Worm (Caenorhabditis elegans): ENCODE results near the gene cat-4.

cat-4 gene

DNA sequence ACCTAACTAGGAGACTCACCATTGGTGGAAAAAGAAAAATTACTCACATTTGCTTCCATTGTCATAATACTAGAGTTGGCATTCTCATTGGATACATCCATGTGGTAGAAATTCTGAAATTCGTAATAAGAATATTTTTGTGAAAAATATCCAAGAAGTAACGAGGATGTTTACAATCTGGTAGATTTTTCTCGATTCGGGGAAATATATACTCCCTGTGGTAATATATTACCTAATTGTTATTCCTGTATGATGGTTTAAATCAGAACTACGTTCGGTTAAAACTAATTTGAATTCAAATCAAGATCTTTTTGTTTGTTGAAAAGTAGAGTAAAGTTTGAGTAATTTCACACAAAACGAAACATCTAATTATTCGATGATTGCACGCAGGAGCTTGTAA, 15.7 kb upstream of the cat-4 start, which contains the start of gene srd-34:
srd-34 (minus strand) TSS at position 101 of the 400 bp plus-strand sequence.
- TF ChIP-seq C17E4.6 (GFP tag; IDR thresholded peaks at IDR 0.05) (no peak), mcd-1 (GFP tag; IDR thresholded peaks at IDR 0.05) (no peak), B0019.2 (GFP tag; conservative IDR thresholded peaks at IDR 0.05) (no peak), tbp1 (GFP tag; optimal IDR thresholded peaks at IDR 0.05) (no peak), F55B11.4 (tag; optimal IDR thresholded peaks at IDR 0.05; ENCODE audit: borderline replicate concordance, insufficient read depth) (no peak), mel-28 (tag; optimal IDR thresholded peaks at IDR 0.05; ENCODE audit: borderline replicate concordance) (no peak), lin-40 (tag; optimal IDR thresholded peaks at IDR 0.05) (no peak), F10E7.11 (tag; optimal IDR thresholded peaks at IDR 0.05) (no peak), snpc-1.3 (tag; optimal IDR thresholded peaks at IDR 0.05; ENCODE audit: insufficient read depth) (no peak), dpl-1 (GFP tag; optimal IDR thresholded peaks at IDR 0.05) (no peak), attf-5 (GFP tag; optimal IDR thresholded peaks at IDR 0.05) (no peak), hsf-1 (GFP tag; IDR thresholded peaks at IDR 0.05) (no peak), nhr-179 (tag; optimal IDR thresholded peaks at IDR 0.05) (no peak), C06A6.2 (GFP tag; conservative IDR thresholded peaks at IDR 0.05) (no peak), rec-8 (tag; optimal IDR thresholded peaks at IDR 0.05) (no peak), nhr-27 (tag; optimal IDR thresholded peaks at IDR 0.05) (no peak)

DNA sequence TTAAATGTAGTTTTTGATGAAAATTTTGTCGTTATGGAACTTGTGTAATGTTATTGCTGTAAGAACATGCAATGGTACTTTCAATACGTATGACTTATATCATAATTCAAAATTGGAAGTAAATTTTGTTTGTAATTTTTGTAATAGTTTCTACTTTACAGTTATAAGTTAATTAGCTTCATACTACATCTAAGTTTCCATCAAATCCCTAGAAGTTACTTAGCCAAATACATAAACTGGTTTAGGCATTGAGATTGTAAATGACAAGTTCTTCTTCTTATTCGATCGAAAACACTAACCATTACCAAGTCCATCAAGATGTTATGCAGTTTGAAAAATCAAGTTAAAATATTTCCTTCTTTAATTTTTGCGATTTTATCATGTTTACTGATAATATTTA, 15.0 kb upstream of the cat-4 start, which contains the start of gene F32G8.2:
F32G8.2 (plus strand) TSS at position 301 of the 400 bp plus-strand sequence.
- TF ChIP-seq F10E7.11 (tag; optimal IDR thresholded peaks at IDR 0.05), result no peak
- TF ChIP-seq snpc-1.1 (tag; optimal IDR thresholded peaks at IDR 0.05; ENCODE audit: insufficient read depth), result no peak
- no peak for TF ChIP-seq snpc-4 (GFP tag; optimal IDR thresholded peaks at IDR 0.05)
- no peak for TF ChIP-seq snpc-4 (tag; optimal IDR thresholded peaks at IDR 0.05)
- no peak for TF ChIP-seq tlf-1 (GFP tag; optimal IDR thresholded peaks at IDR 0.05)
- TF ChIP-seq K12H6.12 (tag; optimal IDR thresholded peaks at IDR 0.05), result no peak
- TF ChIP-seq zim-3 (tag; optimal IDR thresholded peaks at IDR 0.05), result no peak
- no peak for TF ChIP-seq F55B11.4 (tag; optimal IDR thresholded peaks at IDR 0.05; ENCODE audit: borderline replicate concordance, insufficient read depth)
- TF ChIP-seq B0261.1 (tag; optimal IDR thresholded peaks at IDR 0.05), result no peak
- TF ChIP-seq ztf-3 (GFP tag; optimal IDR thresholded peaks at IDR 0.05), result no peak
- TF ChIP-seq ztf-18 (tag; optimal IDR thresholded peaks at IDR 0.05), result no peak
- TF ChIP-seq gei-17 (GFP tag; optimal IDR thresholded peaks at IDR 0.05), result no peak
- TF ChIP-seq xnd-1 (tag; optimal IDR thresholded peaks at IDR 0.05), result no peak
- TF ChIP-seq mxl-1 (tag; optimal IDR thresholded peaks at IDR 0.05), result no peak
- no peak for TF ChIP-seq F49E8.2 (tag; optimal IDR thresholded peaks at IDR 0.05; ENCODE audit: insufficient read depth)
- no peak for TF ChIP-seq nhr-179 (tag; optimal IDR thresholded peaks at IDR 0.05)
- no peak for TF ChIP-seq hmg-1.2 (GFP tag; IDR thresholded peaks at IDR 0.05)
- TF ChIP-seq nfyb-1 (GFP tag; IDR thresholded peaks at IDR 0.05), result no peak
- no peak for TF ChIP-seq ztf-26 (tag; optimal IDR thresholded peaks at IDR 0.05)

DNA sequence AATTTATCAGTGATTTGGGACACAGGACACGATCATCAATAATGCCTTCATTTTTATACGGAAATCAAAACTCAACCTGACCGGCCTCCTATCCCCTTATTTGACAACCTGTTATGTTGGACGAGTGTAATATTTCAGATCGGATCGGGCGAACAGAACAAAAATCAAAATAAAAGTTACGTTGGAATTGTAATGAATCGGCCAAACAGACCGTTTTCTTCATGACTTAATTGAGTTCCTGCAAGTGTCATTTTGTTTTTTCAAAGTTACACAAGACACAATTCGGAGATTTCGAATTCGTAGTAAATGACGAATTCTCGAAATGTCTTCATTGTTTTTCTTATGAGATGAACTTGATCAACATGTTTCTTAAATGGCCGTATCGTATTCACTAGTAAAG, 9.4 kb upstream of the cat-4 start, which contains the start of gene F32G8.3:
F32G8.3 (minus strand) TSS at position 101 of the 400 bp plus-strand sequence.
- TF ChIP-seq nhr-80 (tag; optimal IDR thresholded peaks at IDR 0.05), result no peak
- no peak for TF ChIP-seq mcd-1 (GFP tag; IDR thresholded peaks at IDR 0.05)
- TF ChIP-seq B0261.1 (tag; optimal IDR thresholded peaks at IDR 0.05), result no peak

DNA sequence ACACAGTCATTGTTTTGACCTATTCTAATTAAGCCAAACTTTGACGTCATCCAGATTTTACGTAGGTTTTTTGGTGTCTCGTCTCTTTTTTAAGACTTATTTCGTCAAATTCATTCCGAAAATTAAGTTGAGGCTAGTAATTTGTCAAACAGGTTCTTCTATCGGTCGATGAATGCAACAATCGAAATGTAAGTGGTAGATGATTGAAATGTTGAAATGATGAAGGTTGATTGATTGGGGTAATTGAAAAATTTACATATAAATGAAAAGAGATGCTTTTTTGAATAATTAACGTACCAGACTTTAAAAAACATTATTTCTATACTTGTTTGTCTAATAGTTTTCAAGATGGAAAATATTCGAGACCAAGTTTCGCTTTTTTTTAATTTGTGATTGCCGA, 8.3 kb upstream of the cat-4 start:
- TF ChIP-seq nhr-120 (GFP tag; IDR thresholded peaks at IDR 0.05) (no peak), zfh-2 (GFP tag; conservative IDR thresholded peaks at IDR 0.05) (no peak), tbp1 (GFP tag; optimal IDR thresholded peaks at IDR 0.05) (no peak), ets-4 (GFP tag; optimal IDR thresholded peaks at IDR 0.05) (no peak), akir-1 (GFP tag; optimal IDR thresholded peaks at IDR 0.05) (no peak), lsy-27 (tag; optimal IDR thresholded peaks at IDR 0.05; ENCODE audit: borderline replicate concordance, insufficient read depth) (no peak), zim-3 (tag; optimal IDR thresholded peaks at IDR 0.05) (no peak), ceh-40 (GFP tag; IDR thresholded peaks at IDR 0.05) (no peak), egrh-3 (GFP tag; IDR thresholded peaks at IDR 0.05) (no peak), efl-1 (GFP tag; optimal IDR thresholded peaks at IDR 0.05) (no peak), ztf-28 (GFP tag; IDR thresholded peaks at IDR 0.05) (no peak), chd-7 (tag; optimal IDR thresholded peaks at IDR 0.05) (no peak), attf-6 (GFP tag; IDR thresholded peaks at IDR 0.05) (no peak)

Measured in whole organism, young adult.